Worm (Caenorhabditis elegans) whole organism, young adult: ENCODE data around the gene sftb-2.

Source experiments
- B0019.2 ChIP-seq: fragments of 200-800 bp; sonication (Bioruptor generic); conservative IDR thresholded peaks from 2 replicates; pipeline ENCODE4 v1.3.6; 2022; ENCODE audit warnings: missing genetic modification reagents, missing genetic modification characterization, missing compliant biosample characterization
- D2030.7 ChIP-seq: fragments of 200-800 bp; sonication (Bioruptor generic); IDR thresholded peaks from 2 replicates; pipeline ENCODE4 v1.3.6; 2022; ENCODE audit warnings: missing genetic modification reagents, missing genetic modification characterization, missing compliant biosample characterization
- F23B12.7 ChIP-seq: sonication (generic microtip); optimal IDR thresholded peaks from 2 replicates; lab custom pipeline; 2017; ENCODE audit warnings: missing genetic modification characterization, mild to moderate bottlenecking, missing compliant biosample characterization, antibody characterized with exemption, moderate library complexity; ENCODE audit not compliant: insufficient read depth
- F33H1.4 ChIP-seq: fragments of 200-800 bp; sonication (Bioruptor generic); IDR thresholded peaks from 2 replicates; pipeline ENCODE4 v1.3.6; 2022; ENCODE audit warnings: missing genetic modification reagents, missing genetic modification characterization, missing compliant biosample characterization
- F57C9.4 ChIP-seq: sonication (generic microtip); optimal IDR thresholded peaks from 2 replicates; lab custom pipeline; 2017; ENCODE audit warnings: mild to moderate bottlenecking, missing genetic modification characterization, missing compliant biosample characterization
- T26A5.8 ChIP-seq: sonication (generic microtip); optimal IDR thresholded peaks from 2 replicates; lab custom pipeline; 2016; ENCODE audit warnings: missing genetic modification characterization, missing compliant biosample characterization
- Y56A3A.18 ChIP-seq: fragments of 200-800 bp; sonication (Bioruptor generic); IDR thresholded peaks from 2 replicates; pipeline ENCODE4 v1.3.6; 2022; ENCODE audit warnings: missing genetic modification reagents, missing genetic modification characterization, missing compliant biosample characterization
- Y67H2A.10 ChIP-seq: fragments of 200-800 bp; sonication (Bioruptor generic); conservative IDR thresholded peaks from 2 replicates; pipeline ENCODE4 v1.3.6; 2022; ENCODE audit warnings: missing genetic modification reagents, missing genetic modification characterization, missing compliant biosample characterization
- Y95B8A.8 ChIP-seq: fragments of 200-800 bp; sonication (Bioruptor generic); IDR thresholded peaks from 2 replicates; pipeline ENCODE4 v1.3.6; 2022; ENCODE audit warnings: missing genetic modification reagents, missing genetic modification characterization, missing compliant biosample characterization
- aptf-3 ChIP-seq: fragments of 200-800 bp; sonication (Bioruptor generic); IDR thresholded peaks from 2 replicates; pipeline ENCODE4 v1.3.6; 2022; ENCODE audit warnings: missing genetic modification characterization, missing compliant biosample characterization
- attf-3 ChIP-seq: fragments of 200-800 bp; sonication (Bioruptor generic); conservative IDR thresholded peaks from 2 replicates; pipeline ENCODE4 v1.3.6; 2022; ENCODE audit warnings: missing genetic modification reagents, missing genetic modification characterization, missing compliant biosample characterization
- cebp-1 ChIP-seq, 2 experiments: fragments of 200-800 bp in 1 of 2; sonication (Bioruptor generic) in 1 of 2; sonication (generic microtip) in 1 of 2; IDR thresholded peaks in 1 of 2; optimal IDR thresholded peaks in 1 of 2; 2 replicates each; pipeline versions ENCODE4 v1.3.6 to Lab custom; 2017 to 2022; ENCODE audit warnings: missing compliant biosample characterization in 2 of 2, missing genetic modification characterization in 2 of 2, mild to moderate bottlenecking in 1 of 2, missing genetic modification reagents in 1 of 2, moderate library complexity in 1 of 2
- ceh-79 ChIP-seq: sonication (generic microtip); optimal IDR thresholded peaks from 2 replicates; lab custom pipeline; 2017; ENCODE audit warnings: mild to moderate bottlenecking, missing genetic modification characterization, missing compliant biosample characterization
- ceh-91 ChIP-seq: fragments of 200-800 bp; sonication (Bioruptor generic); IDR thresholded peaks from 2 replicates; pipeline ENCODE4 v1.3.6; 2022; ENCODE audit warnings: missing genetic modification reagents, missing genetic modification characterization, missing compliant biosample characterization
- dox-1 ChIP-seq: fragments of 200-800 bp; sonication (Bioruptor generic); IDR thresholded peaks from 2 replicates; pipeline ENCODE4 v1.3.6; 2022; ENCODE audit warnings: missing genetic modification reagents, missing genetic modification characterization, missing compliant biosample characterization
- dpl-1 ChIP-seq: fragments of 150-350 bp; optimal IDR thresholded peaks from 2 replicates; lab custom pipeline; 2014; ENCODE audit warnings: missing biosample characterization, missing genetic modification reagents, missing genetic modification characterization
- ets-4 ChIP-seq: fragments of 200-800 bp; sonication (Bioruptor generic); optimal IDR thresholded peaks from 2 replicates; lab custom pipeline; 2018; ENCODE audit warnings: mild to moderate bottlenecking, missing genetic modification characterization, missing compliant biosample characterization
- him-1 ChIP-seq: sonication (generic microtip); optimal IDR thresholded peaks from 2 replicates; lab custom pipeline; 2016; ENCODE audit warnings: missing genotype, missing genetic modification reagents, missing genetic modification characterization, missing compliant biosample characterization
- hrde-1 ChIP-seq: sonication (generic microtip); optimal IDR thresholded peaks from 2 replicates; lab custom pipeline; 2016; ENCODE audit warnings: missing genetic modification characterization, mild to moderate bottlenecking, missing compliant biosample characterization, moderate library complexity, missing genotype, missing genetic modification reagents, borderline replicate concordance
- hsf-1 ChIP-seq: fragments of 200-800 bp; sonication (Bioruptor generic); IDR thresholded peaks from 2 replicates; pipeline ENCODE4 v1.3.6; 2022; ENCODE audit warnings: missing genetic modification reagents, missing genetic modification characterization, missing compliant biosample characterization
- let-607 ChIP-seq, 2 experiments: fragments of 200-800 bp in 1 of 2; sonication (Bioruptor generic) in 1 of 2; sonication (generic microtip) in 1 of 2; optimal IDR thresholded peaks; 2 replicates each; lab custom pipeline; 2016 to 2018; ENCODE audit warnings: mild to moderate bottlenecking in 2 of 2, missing compliant biosample characterization in 2 of 2, missing genetic modification characterization in 2 of 2, moderate library complexity in 2 of 2, missing genotype in 1 of 2
- lin-26 ChIP-seq: fragments of 200-800 bp; sonication (Bioruptor generic); IDR thresholded peaks from 2 replicates; pipeline ENCODE4 v1.3.6; 2022; ENCODE audit warnings: missing genetic modification reagents, missing genetic modification characterization, missing compliant biosample characterization
- lin-35 ChIP-seq, 3 experiments: fragments of 150-350 bp in 2 of 3; sonication (generic microtip) in 1 of 3; optimal IDR thresholded peaks; 2 replicates each; lab custom pipeline; 2014 to 2018; ENCODE audit warnings: missing biosample characterization in 3 of 3, missing genetic modification characterization in 3 of 3, missing genetic modification reagents in 3 of 3
- lin-40 ChIP-seq: sonication (generic microtip); optimal IDR thresholded peaks from 2 replicates; lab custom pipeline; 2016; ENCODE audit warnings: missing genetic modification characterization, mild to moderate bottlenecking, missing compliant biosample characterization, missing genotype, missing genetic modification reagents
- lin-54 ChIP-seq: fragments of 200-800 bp; sonication (Bioruptor generic); optimal IDR thresholded peaks from 2 replicates; lab custom pipeline; 2018; ENCODE audit warnings: mild to moderate bottlenecking, missing genetic modification characterization, missing compliant biosample characterization
- lir-1 ChIP-seq: fragments of 200-800 bp; sonication (Bioruptor generic); conservative IDR thresholded peaks from 2 replicates; pipeline ENCODE4 v1.3.6; 2022; ENCODE audit warnings: missing genetic modification reagents, missing genetic modification characterization, missing compliant biosample characterization
- madf-6 ChIP-seq: fragments of 200-800 bp; sonication (Bioruptor generic); IDR thresholded peaks from 2 replicates; pipeline ENCODE4 v1.3.6; 2022; ENCODE audit warnings: missing genetic modification reagents, missing genetic modification characterization, missing compliant biosample characterization
- mxl-1 ChIP-seq: sonication (generic microtip); optimal IDR thresholded peaks from 2 replicates; lab custom pipeline; 2016; ENCODE audit warnings: missing genetic modification characterization, missing compliant biosample characterization
- nhr-179 ChIP-seq: sonication (generic microtip); optimal IDR thresholded peaks from 2 replicates; lab custom pipeline; 2016; ENCODE audit warnings: mild to moderate bottlenecking, missing genetic modification characterization, missing compliant biosample characterization
- nhr-27 ChIP-seq: fragments of 200-800 bp; sonication (Bioruptor generic); optimal IDR thresholded peaks from 2 replicates; lab custom pipeline; 2018; ENCODE audit warnings: mild to moderate bottlenecking, missing genetic modification characterization, moderate library complexity, missing compliant biosample characterization
- nhr-80 ChIP-seq: sonication (generic microtip); optimal IDR thresholded peaks from 2 replicates; lab custom pipeline; 2016; ENCODE audit warnings: missing genetic modification characterization, missing compliant biosample characterization
- pbrm-1 ChIP-seq: fragments of 200-800 bp; sonication (Bioruptor generic); IDR thresholded peaks from 2 replicates; pipeline ENCODE4 v1.3.6; 2022; ENCODE audit warnings: missing genetic modification reagents, missing genetic modification characterization, missing compliant biosample characterization
- rcor-1 ChIP-seq: fragments of 200-800 bp; sonication (Bioruptor generic); IDR thresholded peaks from 2 replicates; pipeline ENCODE4 v1.3.6; 2022; ENCODE audit warnings: missing genetic modification reagents, missing genetic modification characterization, missing compliant biosample characterization
- repo-1 ChIP-seq: sonication (generic microtip); optimal IDR thresholded peaks from 2 replicates; lab custom pipeline; 2017; ENCODE audit warnings: mild to moderate bottlenecking, missing genetic modification characterization, missing compliant biosample characterization
- sdz-38 ChIP-seq: sonication (generic microtip); optimal IDR thresholded peaks from 2 replicates; lab custom pipeline; 2016; ENCODE audit warnings: missing genotype, missing genetic modification characterization, missing compliant biosample characterization
- sea-2 ChIP-seq: fragments of 200-800 bp; sonication (Bioruptor generic); IDR thresholded peaks from 2 replicates; pipeline ENCODE4 v1.3.6; 2022; ENCODE audit warnings: missing genetic modification characterization, missing compliant biosample characterization
- snpc-1.3 ChIP-seq: sonication (generic microtip); optimal IDR thresholded peaks from 2 replicates; lab custom pipeline; 2017; ENCODE audit warnings: missing genetic modification characterization, mild to moderate bottlenecking, missing compliant biosample characterization, antibody characterized with exemption, moderate library complexity, missing genotype, missing genetic modification reagents; ENCODE audit not compliant: insufficient read depth
- snpc-3.4 ChIP-seq: sonication (generic microtip); optimal IDR thresholded peaks from 2 replicates; lab custom pipeline; 2017; ENCODE audit warnings: missing genetic modification characterization, mild to moderate bottlenecking, missing compliant biosample characterization, antibody characterized with exemption, moderate library complexity, missing genotype, missing genetic modification reagents
- snpc-4 ChIP-seq, 5 experiments: fragments of 150-350 bp in 1 of 5; sonication (generic microtip) in 4 of 5; optimal IDR thresholded peaks; 2 replicates each; lab custom pipeline; 2014 to 2018; ENCODE audit warnings: missing genetic modification characterization in 5 of 5, missing biosample characterization in 3 of 5, antibody characterized with exemption in 2 of 5, mild to moderate bottlenecking in 2 of 5, missing compliant biosample characterization in 2 of 5, missing genotype in 2 of 5, moderate library complexity in 2 of 5, missing genetic modification reagents in 1 of 5
- somi-1 ChIP-seq: fragments of 200-800 bp; sonication (Bioruptor generic); optimal IDR thresholded peaks from 2 replicates; lab custom pipeline; 2018; ENCODE audit warnings: mild to moderate bottlenecking, missing genetic modification characterization, missing compliant biosample characterization
- tbp1 ChIP-seq: fragments of 200-800 bp; sonication (Bioruptor generic); optimal IDR thresholded peaks from 2 replicates; lab custom pipeline; 2018; ENCODE audit warnings: mild to moderate bottlenecking, missing genetic modification characterization, missing compliant biosample characterization
- tbx-9 ChIP-seq: sonication (generic microtip); optimal IDR thresholded peaks from 2 replicates; lab custom pipeline; 2016; ENCODE audit warnings: borderline replicate concordance, missing genetic modification characterization, inconsistent platforms, missing compliant biosample characterization
- xnd-1 ChIP-seq: sonication (generic microtip); optimal IDR thresholded peaks from 2 replicates; lab custom pipeline; 2016; ENCODE audit warnings: missing genotype, missing genetic modification reagents, missing genetic modification characterization, missing compliant biosample characterization
- ztf-18 ChIP-seq: sonication (generic microtip); optimal IDR thresholded peaks from 2 replicates; lab custom pipeline; 2016; ENCODE audit warnings: missing genotype, mild to moderate bottlenecking, missing genetic modification characterization, missing compliant biosample characterization
- ztf-25 ChIP-seq: fragments of 200-800 bp; sonication (Bioruptor generic); IDR thresholded peaks from 2 replicates; pipeline ENCODE4 v1.3.6; 2022; ENCODE audit warnings: missing genetic modification reagents, missing genetic modification characterization, missing compliant biosample characterization
- ztf-26 ChIP-seq: sonication (generic microtip); optimal IDR thresholded peaks from 2 replicates; lab custom pipeline; 2017; ENCODE audit warnings: missing genetic modification characterization, missing compliant biosample characterization

Gene sftb-2

DNA sequence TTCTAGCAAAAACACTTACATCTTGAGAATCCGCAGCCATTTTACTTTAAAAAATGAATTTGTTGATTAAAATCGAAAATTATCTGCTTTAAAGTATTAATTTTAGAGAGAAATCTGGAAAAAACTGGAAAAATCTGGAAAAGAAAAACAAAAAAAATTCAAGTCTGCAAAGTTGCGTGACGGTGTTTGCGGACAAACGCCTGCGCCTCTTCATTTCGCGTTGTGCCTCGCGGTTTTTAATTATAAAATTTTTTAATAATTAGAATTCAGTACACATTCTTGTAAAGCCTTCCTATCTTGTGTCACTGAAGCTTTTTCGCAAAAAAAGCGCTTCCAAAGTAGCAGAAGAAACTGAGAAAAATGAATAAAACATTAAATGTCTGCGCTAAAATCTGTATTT lies 1.4 kb upstream of the sftb-2 start, which contains the start of gene W03F9.1 (continued):
- TF ChIP-seq sea-2 (GFP tag; lab: Robert Waterston, UW) = no peak
- 0 out of 2 replicates have a peak, but pooled peaks have one; percentile 13 for TF ChIP-seq ceh-91 (GFP tag; lab: Robert Waterston, UW)
- TF ChIP-seq ets-4 (GFP tag; lab: Kevin White, UChicago) = no peak
- TF ChIP-seq aptf-3 (GFP tag; lab: Robert Waterston, UW) = no peak
- TF ChIP-seq rcor-1 (GFP tag; lab: Robert Waterston, UW) = peak; percentile 71
- no peak for TF ChIP-seq lin-26
- TF ChIP-seq dpl-1 (GFP tag; lab: Kevin White, UChicago) = peak; percentile 3
- TF ChIP-seq somi-1 = no peak
- TF ChIP-seq madf-6 = peak; percentile 66
- peak; percentile 40 for TF ChIP-seq tbp1 (GFP tag; lab: Kevin White, UChicago)
- TF ChIP-seq nhr-179 (tag; lab: Kevin White, UChicago) = no peak
- no peak for TF ChIP-seq him-1 (tag; lab: Kevin White, UChicago)
- TF ChIP-seq Y67H2A.10 (GFP tag; lab: Robert Waterston, UW) = no peak
- no peak for TF ChIP-seq cebp-1 (GFP tag; IDR thresholded peaks at IDR 0.05; lab: Robert Waterston, UW)
- TF ChIP-seq cebp-1 (tag; optimal IDR thresholded peaks at IDR 0.05; lab: Kevin White, UChicago) = peak; percentile 50
- no peak for TF ChIP-seq sdz-38 (tag; lab: Kevin White, UChicago)
- peak; percentile 59 for TF ChIP-seq snpc-3.4 (tag; lab: Kevin White, UChicago)
- no peak for TF ChIP-seq xnd-1 (tag; lab: Kevin White, UChicago)
- peak; percentile 80 for TF ChIP-seq snpc-1.3
- TF ChIP-seq Y56A3A.18 (GFP tag; lab: Robert Waterston, UW) = no peak
- no peak for TF ChIP-seq hrde-1 (tag; lab: Kevin White, UChicago)
- peak; percentile 98 for TF ChIP-seq hsf-1 (GFP tag; lab: Robert Waterston, UW)
- peak; percentile 27 for TF ChIP-seq ztf-18 (tag; lab: Kevin White, UChicago)
- TF ChIP-seq dox-1 (GFP tag; lab: Robert Waterston, UW) = peak; percentile 86
- peak; percentile 76 for TF ChIP-seq lin-40 (tag; lab: Kevin White, UChicago)
- no peak for TF ChIP-seq nhr-27
- TF ChIP-seq B0019.2 = 0 out of 2 replicates have a peak, but pooled peaks have one; percentile 18
- TF ChIP-seq nhr-80 (tag; lab: Kevin White, UChicago) = no peak
- TF ChIP-seq mxl-1 (tag; lab: Kevin White, UChicago) = no peak
- TF ChIP-seq F23B12.7 (tag; lab: Kevin White, UChicago) = peak; percentile 7
- no peak for TF ChIP-seq repo-1 (tag; lab: Kevin White, UChicago)
- peak; percentile 71; the same call in 1 of the 2 replicates for TF ChIP-seq Y95B8A.8
- TF ChIP-seq ceh-79 (tag; lab: Kevin White, UChicago) = no peak
- TF ChIP-seq ztf-25 = no peak
- TF ChIP-seq pbrm-1 (GFP tag; lab: Robert Waterston, UW) = peak; percentile 35; the same call in 1 of the 2 replicates
- no peak for TF ChIP-seq tbx-9 (tag; lab: Kevin White, UChicago)
- TF ChIP-seq ztf-26 (tag; lab: Kevin White, UChicago) = peak; percentile 27
- TF ChIP-seq D2030.7 (GFP tag; lab: Robert Waterston, UW) = peak; percentile 88
- no peak for TF ChIP-seq F57C9.4
- peak in 1 of 2 experiments; percentile 57 for TF ChIP-seq let-607 (tag; optimal IDR thresholded peaks at IDR 0.05; lab: Kevin White, UChicago)
- peak in 1 of 3 experiments; percentile 52 for TF ChIP-seq lin-35 (GFP tag; optimal IDR thresholded peaks at IDR 0.05; lab: Kevin White, UChicago)
- no peak for TF ChIP-seq T26A5.8 (tag; lab: Kevin White, UChicago)
- 0 out of 2 replicates have a peak, but pooled peaks have one; percentile 23 for TF ChIP-seq lir-1
- no peak for TF ChIP-seq snpc-4 (GFP tag; optimal IDR thresholded peaks at IDR 0.05; lab: Kevin White, UChicago)
- peak in 2 of 4 experiments; percentile 42 to 58 for TF ChIP-seq snpc-4 (tag; optimal IDR thresholded peaks at IDR 0.05; lab: Kevin White, UChicago)
- peak; percentile 59 for TF ChIP-seq attf-3 (GFP tag; lab: Robert Waterston, UW)
- peak; percentile 75 for TF ChIP-seq lin-54 (GFP tag; lab: Kevin White, UChicago)
- peak; percentile 50; the same call in 1 of the 2 replicates for TF ChIP-seq F33H1.4 (GFP tag; lab: Robert Waterston, UW)
